Worm (Caenorhabditis elegans) whole organism, L4 larva: ENCODE results near the gene Y59H11AR.10.

Experiments
- D1046.2 ChIP-seq: fragments of 200-800 bp; sonication (Bioruptor generic); IDR thresholded peaks from 2 replicates; pipeline ENCODE4 v1.3.6; 2022; ENCODE audit warnings: missing genetic modification characterization, missing compliant biosample characterization
- ama-1 ChIP-seq: fragments of 150-350 bp; optimal IDR thresholded peaks from 2 replicates; lab custom pipeline; 2014; ENCODE audit warnings: inconsistent platforms, mixed read lengths
- ceh-62 ChIP-seq: sonication (generic microtip); optimal IDR thresholded peaks from 2 replicates; lab custom pipeline; 2017; ENCODE audit warnings: missing biosample characterization, missing genetic modification characterization
- jun-1 ChIP-seq: fragments of 150-350 bp; optimal IDR thresholded peaks from 2 replicates; lab custom pipeline; 2014; ENCODE audit warnings: missing biosample characterization, missing genetic modification reagents, missing genetic modification characterization
- lin-1 ChIP-seq: fragments of 200-800 bp; sonication (Bioruptor generic); IDR thresholded peaks from 2 replicates; pipeline ENCODE4 v1.3.6; 2022; ENCODE audit warnings: missing genetic modification reagents, missing genetic modification characterization, missing compliant biosample characterization
- lin-15B ChIP-seq: fragments of 150-350 bp; sonication (generic microtip); optimal IDR thresholded peaks from 3 replicates; lab custom pipeline; 2014; ENCODE audit warnings: missing biosample characterization, missing genetic modification characterization
- mes-2 ChIP-seq: sonication (generic microtip); optimal IDR thresholded peaks from 2 replicates; lab custom pipeline; 2016; ENCODE audit warnings: missing genotype, mild to moderate bottlenecking, missing genetic modification characterization, missing compliant biosample characterization; ENCODE audit not compliant: poor library complexity, severe bottlenecking
- unc-62 ChIP-seq, 3 experiments: fragments of 150-350 bp in 1 of 3; sonication (generic microtip); optimal IDR thresholded peaks in 2 of 3; peaks in 1 of 3; 1 replicate in 1 of 3; 2 replicates in 2 of 3; lab custom pipeline; 2014 to 2017; ENCODE audit warnings: missing biosample characterization in 3 of 3, missing genetic modification characterization in 3 of 3, missing genetic modification reagents in 3 of 3, missing genotype in 1 of 3
- ztf-11 ChIP-seq: fragments of 150-350 bp; optimal IDR thresholded peaks from 2 replicates; lab custom pipeline; 2014; ENCODE audit warnings: missing biosample characterization, missing genetic modification characterization

DNA sequence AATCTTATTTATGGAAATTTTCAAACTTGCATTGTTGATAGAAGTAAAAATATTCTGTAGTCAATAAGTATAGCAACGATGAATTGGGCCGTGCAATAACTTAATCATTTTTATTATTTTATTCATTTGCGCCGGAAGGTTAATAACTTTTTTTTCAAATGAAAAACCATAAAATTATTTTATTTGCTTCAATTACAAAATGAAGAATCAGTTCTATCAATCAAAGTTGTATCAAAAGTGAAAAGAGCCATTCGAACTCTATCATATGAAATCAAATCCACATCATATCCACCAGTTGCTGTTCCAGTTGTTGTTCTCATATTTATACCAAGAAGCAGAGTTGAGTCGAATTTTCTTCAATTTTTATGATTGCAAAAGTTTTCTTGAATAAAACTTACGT is 45.5 kb downstream of the Y59H11AR.10 start, which contains the start of gene cyp-33E1:
- no peak for TF ChIP-seq lin-15B (tag; lab: Kevin White, UChicago)
- TF ChIP-seq lin-1 (GFP tag; lab: Robert Waterston, UW), result no peak
- no peak for TF ChIP-seq jun-1 (tag; lab: Kevin White, UChicago)
- TF ChIP-seq unc-62 (GFP tag; optimal IDR thresholded peaks at IDR 0.05 in 1 of 2; lab: Kevin White, UChicago), result no peak
- no peak for TF ChIP-seq unc-62 (tag; optimal IDR thresholded peaks at IDR 0.05; lab: Kevin White, UChicago)
- no peak for TF ChIP-seq mes-2 (tag; lab: Kevin White, UChicago)
- TF ChIP-seq ztf-11 (tag; lab: Kevin White, UChicago), result no peak
- no peak for TF ChIP-seq ama-1 (lab: Kevin White, UChicago)
- no peak for TF ChIP-seq D1046.2 (GFP tag; lab: Robert Waterston, UW)
- no peak for TF ChIP-seq ceh-62 (tag; lab: Kevin White, UChicago)
